Fruit fly (Drosophila melanogaster): ENCODE measurements around the gene CG13455.
A peak's percentile ranks its signal among the peaks of the same experiment; 100 is the strongest.

Gene CG13455

DNA sequence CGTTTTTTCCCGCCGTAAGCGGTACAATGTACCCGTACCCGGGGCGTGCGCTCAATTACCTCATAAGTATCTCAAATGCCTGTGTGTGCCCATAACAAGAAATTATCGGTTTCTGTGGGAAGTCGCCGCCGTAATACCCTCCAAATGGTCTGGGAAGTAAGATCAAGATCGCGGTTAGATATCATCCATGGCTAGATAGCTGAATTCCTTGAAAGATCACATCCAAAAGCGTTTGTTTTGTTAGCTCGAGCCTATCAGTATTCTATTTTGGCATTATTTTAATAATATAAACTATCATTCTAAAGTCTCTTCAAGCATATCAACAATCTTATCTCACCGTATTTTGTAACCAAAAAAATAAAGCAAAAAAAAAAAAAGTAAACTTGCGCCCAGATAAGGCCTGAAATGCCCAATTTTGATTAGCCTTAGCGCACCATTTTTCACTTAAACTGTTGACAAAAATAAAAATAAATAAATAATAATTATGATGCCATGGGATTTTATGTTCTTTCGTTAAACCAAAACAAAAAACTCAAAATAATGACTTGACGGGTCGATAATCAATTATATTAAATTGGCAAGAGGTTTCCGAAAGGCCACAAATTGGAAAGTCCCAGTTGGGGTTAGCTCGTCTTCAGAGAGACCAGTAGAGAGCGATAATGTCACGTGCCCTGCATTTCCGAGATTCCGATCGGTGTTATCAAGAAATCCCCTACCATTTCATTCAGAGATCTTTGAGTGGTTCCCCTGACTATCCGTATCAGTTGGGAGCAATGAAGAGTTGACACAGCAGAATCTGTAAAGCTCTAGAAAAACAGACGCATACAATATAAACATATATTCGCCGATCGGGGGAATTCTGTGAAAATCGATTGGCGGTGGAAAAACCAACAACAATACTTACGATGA is 42.5 kb downstream of the CG13455 start (continued):
- TF ChIP-seq Lpt (GFP tag; optimal IDR thresholded peaks at IDR 0.05) = no peak
- TF ChIP-seq Sox14 (GFP tag; optimal IDR thresholded peaks at IDR 0.05) = no peak
- TF ChIP-seq CG8319 (GFP tag; optimal IDR thresholded peaks at IDR 0.05) = no peak

DNA sequence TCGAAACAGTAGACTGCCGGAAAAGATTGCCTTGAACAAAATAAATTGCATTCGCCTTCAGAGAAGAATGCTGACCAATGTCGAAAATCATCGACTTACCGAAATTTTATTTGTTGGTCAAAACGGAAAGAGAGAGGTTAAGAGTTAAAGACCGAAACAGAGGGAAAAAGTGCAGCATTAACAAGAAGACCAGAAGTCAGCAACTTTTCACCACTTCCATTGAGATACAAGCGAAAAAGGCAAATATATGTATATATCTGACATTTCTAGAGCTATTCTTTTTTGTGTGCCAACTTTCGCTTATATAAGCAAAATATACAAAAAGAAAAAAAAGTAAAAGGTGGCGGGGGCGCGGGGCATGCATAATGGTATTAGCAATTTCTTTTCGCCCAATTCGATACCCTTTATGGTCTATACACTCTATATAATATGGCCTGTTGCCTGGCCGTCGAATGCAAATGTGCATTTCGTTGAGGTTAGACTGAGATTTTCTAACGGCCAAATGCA is 43.6 kb downstream of the CG13455 start:
- TF ChIP-seq dac (GFP tag; optimal IDR thresholded peaks at IDR 0.05) (no peak), CG8319 (GFP tag; optimal IDR thresholded peaks at IDR 0.05) (no peak), CG6808 (GFP tag; optimal IDR thresholded peaks at IDR 0.05) (no peak), acj6 (GFP tag; optimal IDR thresholded peaks at IDR 0.05) (no peak), spab (GFP tag; optimal IDR thresholded peaks at IDR 0.05) (no peak), Sox102F (GFP tag; optimal IDR thresholded peaks at IDR 0.05) (no peak), CG7368 (GFP tag; optimal IDR thresholded peaks at IDR 0.05) (no peak), pdm3 (GFP tag; optimal IDR thresholded peaks at IDR 0.05) (no peak), svp (GFP tag) (no peak), Ets21C (GFP tag; optimal IDR thresholded peaks at IDR 0.05) (no peak), CG15336 (GFP tag; IDR thresholded peaks at IDR 0.05) (no peak), dsx (GFP tag; optimal IDR thresholded peaks at IDR 0.05; ENCODE audit: poor library complexity, severe bottlenecking) (no peak), CG11902 (GFP tag; optimal IDR thresholded peaks at IDR 0.05) (no peak), net (GFP tag; optimal IDR thresholded peaks at IDR 0.05) (no peak), Eip93F (GFP tag; optimal IDR thresholded peaks at IDR 0.05) (no peak)

DNA sequence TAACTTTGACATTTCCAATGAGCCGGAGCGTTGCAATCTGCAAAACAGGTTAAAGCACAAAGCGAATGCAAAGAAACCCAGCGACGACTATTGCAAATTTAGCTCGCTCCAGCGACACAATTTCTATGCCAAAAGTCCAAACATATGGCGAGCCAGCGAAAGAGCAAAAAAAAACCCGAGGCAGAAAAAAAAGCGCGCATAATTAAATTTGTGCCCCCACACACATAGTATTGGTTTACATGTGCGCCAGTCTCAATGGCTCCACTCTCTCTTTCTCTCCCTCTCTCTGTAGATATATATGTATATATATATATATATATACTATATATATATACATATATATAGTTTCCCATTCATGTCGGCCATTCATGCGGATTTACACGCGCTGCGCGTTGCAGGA is 44.3 kb downstream of the CG13455 start:
- TF ChIP-seq eg (GFP tag; IDR thresholded peaks at IDR 0.05) (peak; percentile 41; the same call in 1 of the 3 replicates), Eip75B (GFP tag; optimal IDR thresholded peaks at IDR 0.05) (no peak), CG6276 (GFP tag; optimal IDR thresholded peaks at IDR 0.05) (peak; percentile 42), net (GFP tag; optimal IDR thresholded peaks at IDR 0.05) (no peak), Gug (GFP tag; IDR thresholded peaks at IDR 0.05) (no peak), Eip78C (GFP tag) (peak; percentile 63), Hr38 (GFP tag; optimal IDR thresholded peaks at IDR 0.05) (no peak), CG8119 (GFP tag; IDR thresholded peaks at IDR 0.05) (peak; percentile 64; the same call in 2 of the 3 replicates), CG11902 (GFP tag; optimal IDR thresholded peaks at IDR 0.05) (no peak), CG11762 (GFP tag; optimal IDR thresholded peaks at IDR 0.05; ENCODE audit: insufficient read depth) (no peak), CG11294 (GFP tag; IDR thresholded peaks at IDR 0.05) (no peak), Hr4 (GFP tag; optimal IDR thresholded peaks at IDR 0.05) (no peak)

DNA sequence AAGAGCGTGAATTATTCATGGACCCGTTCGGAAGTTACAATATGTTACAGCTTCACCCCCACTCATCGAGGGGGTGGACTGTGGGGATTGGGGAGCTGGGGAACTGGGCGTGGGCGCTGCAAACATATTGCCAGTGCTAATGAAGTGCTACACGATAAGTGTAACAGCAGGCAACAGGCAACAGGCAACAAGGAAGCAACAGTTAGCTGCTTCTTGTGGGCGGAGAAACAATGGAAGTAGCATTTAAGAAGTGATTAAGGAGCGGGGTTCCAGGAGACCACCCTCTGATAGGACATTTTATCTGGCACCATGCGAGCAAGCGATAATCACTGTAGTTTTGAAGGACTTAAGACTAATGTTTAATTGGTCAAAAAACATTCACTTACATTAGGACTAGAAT is 44.9 kb downstream of the CG13455 start:
- no peak for TF ChIP-seq CG6792 (GFP tag; optimal IDR thresholded peaks at IDR 0.05)
- no peak for TF ChIP-seq CG8319 (GFP tag; optimal IDR thresholded peaks at IDR 0.05)
- no peak for TF ChIP-seq CG9139 (GFP tag; optimal IDR thresholded peaks at IDR 0.05)
- no peak for TF ChIP-seq vri (GFP tag; optimal IDR thresholded peaks at IDR 0.05)
- TF ChIP-seq CG10669 (GFP tag; optimal IDR thresholded peaks at IDR 0.05) = no peak
- TF ChIP-seq CG3919 (GFP tag; optimal IDR thresholded peaks at IDR 0.05) = no peak
- TF ChIP-seq Eip93F (GFP tag; optimal IDR thresholded peaks at IDR 0.05) = no peak
- no peak for TF ChIP-seq dsx (GFP tag; optimal IDR thresholded peaks at IDR 0.05; ENCODE audit: poor library complexity, severe bottlenecking)
- TF ChIP-seq CG11294 (GFP tag; IDR thresholded peaks at IDR 0.05) = no peak
- TF ChIP-seq CG6854 (GFP tag; optimal IDR thresholded peaks at IDR 0.05) = no peak
- no peak for TF ChIP-seq fkh (GFP tag; optimal IDR thresholded peaks at IDR 0.05)
- no peak for TF ChIP-seq Eip75B (GFP tag; optimal IDR thresholded peaks at IDR 0.05)
- no peak for TF ChIP-seq salr (GFP tag; optimal IDR thresholded peaks at IDR 0.05)
- TF ChIP-seq fd85E (GFP tag; optimal IDR thresholded peaks at IDR 0.05) = no peak
- no peak for TF ChIP-seq CG16779 (tag; optimal IDR thresholded peaks at IDR 0.05)

Data from whole organism, prepupa.